Worm (Caenorhabditis elegans): Measurements from ENCODE around the gene kin-29.

The kin-29 gene

DNA sequence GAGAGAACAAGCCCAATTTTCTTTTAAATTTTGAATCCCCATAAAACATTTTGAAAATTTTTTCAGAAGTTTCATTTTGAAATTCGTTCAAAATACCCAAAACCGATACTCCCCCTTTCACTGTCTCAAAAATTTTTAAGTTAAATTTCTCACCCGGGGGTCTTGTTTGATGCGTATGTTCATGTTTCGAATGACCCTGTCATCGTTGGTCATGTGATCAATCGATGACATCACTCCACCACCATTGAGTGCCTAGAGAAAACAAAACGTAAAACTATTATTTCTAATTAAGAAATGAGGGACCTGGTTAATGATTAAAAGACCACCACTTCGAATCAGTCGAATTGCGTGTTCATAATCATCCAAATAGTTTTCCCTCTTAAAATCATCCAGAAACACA, 6.1 kb upstream of the kin-29 start:
- peak in 1 of 2 experiments; percentile 14 for TF ChIP-seq lsy-2 (tag; optimal IDR thresholded peaks at IDR 0.05)
- no peak for TF ChIP-seq ceh-82 (tag; optimal IDR thresholded peaks at IDR 0.05)
- TF ChIP-seq lin-11 (tag; optimal IDR thresholded peaks at IDR 0.05) = no peak
- TF ChIP-seq ztf-4 (tag; optimal IDR thresholded peaks at IDR 0.05) = no peak
- no peak for TF ChIP-seq nhr-6 (tag; optimal IDR thresholded peaks at IDR 0.05)
- TF ChIP-seq mdl-1 (tag; optimal IDR thresholded peaks at IDR 0.05) = no peak
- peak; percentile 8 for TF ChIP-seq crh-2 (tag; optimal IDR thresholded peaks at IDR 0.05)
- peak; percentile 37 for TF ChIP-seq sma-9 (GFP tag; optimal IDR thresholded peaks at IDR 0.05)
- TF ChIP-seq sma-9 (tag; optimal IDR thresholded peaks at IDR 0.05) = no peak
- TF ChIP-seq gmeb-1 (tag; optimal IDR thresholded peaks at IDR 0.05) = peak; percentile 6
- no peak for TF ChIP-seq lin-39 (tag; optimal IDR thresholded peaks at IDR 0.05)
- peak; percentile 49 for TF ChIP-seq sma-3 (GFP tag; optimal IDR thresholded peaks at IDR 0.05)
- TF ChIP-seq C34F6.9 (tag; optimal IDR thresholded peaks at IDR 0.05) = peak; percentile 7
- TF ChIP-seq blmp-1 (tag; optimal IDR thresholded peaks at IDR 0.05; ENCODE audit: insufficient read depth) = peak; percentile 21
- TF ChIP-seq nhr-25 (tag; optimal IDR thresholded peaks at IDR 0.05) = peak; percentile 89
- TF ChIP-seq R02D3.7 (tag; optimal IDR thresholded peaks at IDR 0.05) = no peak

- no peak for TF ChIP-seq nhr-10 (tag; optimal IDR thresholded peaks at IDR 0.05)
- no peak for TF ChIP-seq ZK546.5 (tag; optimal IDR thresholded peaks at IDR 0.05)
- TF ChIP-seq lsy-2 (tag; optimal IDR thresholded peaks at IDR 0.05) = peak in 1 of 2 experiments; percentile 26
- peak; percentile 51 for TF ChIP-seq unc-55 (GFP tag; optimal IDR thresholded peaks at IDR 0.05)
- TF ChIP-seq lin-11 (tag; optimal IDR thresholded peaks at IDR 0.05) = no peak
- TF ChIP-seq nhr-237 (tag; optimal IDR thresholded peaks at IDR 0.05) = no peak
- TF ChIP-seq alr-1 (tag; optimal IDR thresholded peaks at IDR 0.05) = no peak
- no peak for TF ChIP-seq crh-2 (tag; optimal IDR thresholded peaks at IDR 0.05)
- TF ChIP-seq lin-13 (GFP tag; optimal IDR thresholded peaks at IDR 0.05) = peak; percentile 36
- no peak for TF ChIP-seq nhr-6 (tag; optimal IDR thresholded peaks at IDR 0.05)
- no peak for TF ChIP-seq mdl-1 (tag; optimal IDR thresholded peaks at IDR 0.05)
- TF ChIP-seq nhr-129 (tag; optimal IDR thresholded peaks at IDR 0.05) = no peak
- TF ChIP-seq nhr-25 (tag; optimal IDR thresholded peaks at IDR 0.05) = peak; percentile 80
- no peak for TF ChIP-seq ztf-1 (GFP tag; conservative IDR thresholded peaks at IDR 0.05)
- no peak for TF ChIP-seq ceh-16 (tag; optimal IDR thresholded peaks at IDR 0.05)
- no peak for TF ChIP-seq elt-1 (tag; optimal IDR thresholded peaks at IDR 0.05)
- TF ChIP-seq C34F6.9 (tag; optimal IDR thresholded peaks at IDR 0.05) = peak; percentile 15
- no peak for TF ChIP-seq ama-1 (optimal IDR thresholded peaks at IDR 0.05)
- no peak for TF ChIP-seq aly-2 (tag; optimal IDR thresholded peaks at IDR 0.05)
- no peak for TF ChIP-seq sem-4 (tag; optimal IDR thresholded peaks at IDR 0.05)
- TF ChIP-seq sma-9 (GFP tag; optimal IDR thresholded peaks at IDR 0.05) = peak; percentile 44
- no peak for TF ChIP-seq sma-9 (tag; optimal IDR thresholded peaks at IDR 0.05)
- TF ChIP-seq gmeb-1 (tag; optimal IDR thresholded peaks at IDR 0.05) = no peak
These were observed 5.0 kb upstream of the kin-29 start, which contains the start of gene tra-4 for ce11 chrX:2857070-2857825. Gene tra-4, minus strand, starts transcription at chrX:2857603.

- TF ChIP-seq lin-11 (tag; optimal IDR thresholded peaks at IDR 0.05) = no peak
- TF ChIP-seq R02D3.7 (tag; optimal IDR thresholded peaks at IDR 0.05) = no peak
- peak in 1 of 2 experiments; percentile 0 for TF ChIP-seq lsy-2 (tag; optimal IDR thresholded peaks at IDR 0.05)
These were observed 1.7 kb upstream of the kin-29 start for ce11 chrX:2853963-2854362.

DNA sequence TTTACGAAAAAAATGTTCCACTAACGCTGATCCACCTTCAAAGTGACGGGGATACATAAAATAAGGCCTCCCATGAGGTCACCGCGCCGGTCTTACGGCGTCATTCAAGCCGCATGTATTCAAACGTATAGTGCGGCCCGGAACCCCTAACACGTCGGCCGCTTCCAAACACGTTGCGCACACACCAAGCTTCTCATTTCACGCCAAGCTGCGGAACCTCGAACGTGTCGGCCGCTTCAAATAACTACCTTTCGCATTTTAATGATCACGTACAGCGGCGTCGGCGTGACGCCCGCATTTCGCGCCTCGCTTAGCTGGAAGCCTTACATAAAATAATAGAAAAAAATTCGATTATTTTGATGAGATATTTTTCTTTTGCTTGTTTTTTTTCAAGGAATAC, 8.7 kb downstream of the kin-29 start:
- no peak for TF ChIP-seq aly-2 (tag; optimal IDR thresholded peaks at IDR 0.05)
- TF ChIP-seq snpc-4 (tag; optimal IDR thresholded peaks at IDR 0.05) = peak; percentile 72

DNA sequence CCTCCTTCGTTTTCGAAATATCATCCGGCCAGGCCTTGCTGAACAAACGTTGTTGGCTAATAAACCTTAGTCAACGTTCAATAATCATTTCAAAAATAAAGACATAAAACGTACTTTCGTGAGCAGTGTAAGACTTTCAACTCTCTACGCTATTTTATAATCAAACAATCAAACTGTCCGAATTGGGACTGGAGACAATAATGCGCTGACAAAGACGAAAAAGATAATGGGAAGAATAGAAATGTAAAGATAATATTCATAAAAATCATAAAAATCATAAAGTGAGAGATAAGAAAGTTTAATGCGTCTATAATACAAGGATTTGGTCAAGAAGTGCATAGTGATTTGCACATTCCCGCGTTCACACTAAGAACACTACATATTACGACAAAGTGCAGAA, 10.5 kb downstream of the kin-29 start:
- TF ChIP-seq F13H6.1 (tag; optimal IDR thresholded peaks at IDR 0.05) = peak; percentile 47
- TF ChIP-seq peb-1 (tag; optimal IDR thresholded peaks at IDR 0.05) = no peak
- peak; percentile 69 for TF ChIP-seq fos-1 (tag; optimal IDR thresholded peaks at IDR 0.05)

Data from whole organism, L2 larva.